Worm (Caenorhabditis elegans) whole organism, L2 larva: ENCODE data around the gene npr-1.

ENCODE experiments used
- C34F6.9 ChIP-seq: fragments of 150-350 bp; optimal IDR thresholded peaks from 2 replicates; lab custom pipeline; 2014; ENCODE audit warnings: missing biosample characterization, missing genetic modification characterization
- F13H6.1 ChIP-seq: sonication (generic microtip); optimal IDR thresholded peaks from 2 replicates; lab custom pipeline; 2016; ENCODE audit warnings: missing genetic modification characterization, missing compliant biosample characterization
- ZK546.5 ChIP-seq: sonication (generic microtip); optimal IDR thresholded peaks from 2 replicates; lab custom pipeline; 2017; ENCODE audit warnings: missing biosample characterization, missing genetic modification characterization
- aly-2 ChIP-seq: fragments of 150-350 bp; optimal IDR thresholded peaks from 2 replicates; lab custom pipeline; 2014; ENCODE audit warnings: missing biosample characterization, missing genetic modification characterization
- blmp-1 ChIP-seq: sonication (generic microtip); optimal IDR thresholded peaks from 2 replicates; lab custom pipeline; 2017; ENCODE audit warnings: missing genetic modification characterization, mild to moderate bottlenecking, missing compliant biosample characterization, antibody characterized with exemption, moderate library complexity; ENCODE audit not compliant: insufficient read depth
- ceh-82 ChIP-seq: fragments of 150-350 bp; optimal IDR thresholded peaks from 2 replicates; lab custom pipeline; 2014; ENCODE audit warnings: missing biosample characterization, missing genetic modification characterization
- crh-2 ChIP-seq: sonication (generic microtip); optimal IDR thresholded peaks from 2 replicates; lab custom pipeline; 2017; ENCODE audit warnings: missing biosample characterization, missing genetic modification characterization
- dmd-4 ChIP-seq: sonication (generic microtip); optimal IDR thresholded peaks from 2 replicates; lab custom pipeline; 2017; ENCODE audit warnings: missing biosample characterization, missing genetic modification characterization
- egl-27 ChIP-seq: sonication (generic microtip); optimal IDR thresholded peaks from 3 replicates; lab custom pipeline; 2017; ENCODE audit warnings: missing biosample characterization, missing genetic modification reagents, missing genetic modification characterization
- elt-1 ChIP-seq: fragments of 150-350 bp; optimal IDR thresholded peaks from 2 replicates; lab custom pipeline; 2014; ENCODE audit warnings: missing biosample characterization, missing genetic modification characterization
- elt-3 ChIP-seq: sonication (generic microtip); optimal IDR thresholded peaks from 2 replicates; lab custom pipeline; 2017; ENCODE audit warnings: missing biosample characterization, missing genetic modification characterization
- lin-13 ChIP-seq: fragments of 150-350 bp; optimal IDR thresholded peaks from 2 replicates; lab custom pipeline; 2014; ENCODE audit warnings: missing biosample characterization, missing genetic modification reagents, missing genetic modification characterization
- mdl-1 ChIP-seq, 2 experiments: fragments of 150-350 bp in 1 of 2; sonication (generic microtip) in 1 of 2; optimal IDR thresholded peaks; 2 replicates each; lab custom pipeline; 2017; ENCODE audit warnings: missing biosample characterization in 2 of 2, missing genetic modification characterization in 2 of 2
- nhr-10 ChIP-seq: sonication (generic microtip); optimal IDR thresholded peaks from 2 replicates; lab custom pipeline; 2017; ENCODE audit warnings: missing biosample characterization, missing genetic modification characterization
- nhr-21 ChIP-seq: fragments of 150-350 bp; optimal IDR thresholded peaks from 2 replicates; lab custom pipeline; 2014; ENCODE audit warnings: missing biosample characterization, missing genetic modification characterization
- nhr-23 ChIP-seq: fragments of 150-350 bp; optimal IDR thresholded peaks from 2 replicates; lab custom pipeline; 2014; ENCODE audit warnings: missing biosample characterization, missing genetic modification reagents, missing genetic modification characterization
- nhr-237 ChIP-seq: fragments of 150-350 bp; optimal IDR thresholded peaks from 2 replicates; lab custom pipeline; 2014; ENCODE audit warnings: missing biosample characterization, missing genetic modification characterization
- nhr-77 ChIP-seq: fragments of 150-350 bp; optimal IDR thresholded peaks from 2 replicates; lab custom pipeline; 2014; ENCODE audit warnings: missing biosample characterization, missing genetic modification characterization
- sem-4 ChIP-seq: fragments of 150-350 bp; optimal IDR thresholded peaks from 2 replicates; lab custom pipeline; 2014; ENCODE audit warnings: missing biosample characterization, missing genetic modification reagents, missing genetic modification characterization
- skn-1 ChIP-seq: sonication (generic microtip); optimal IDR thresholded peaks from 2 replicates; lab custom pipeline; 2017; ENCODE audit warnings: missing biosample characterization, missing genetic modification characterization
- sma-3 ChIP-seq: sonication (generic microtip); optimal IDR thresholded peaks from 2 replicates; lab custom pipeline; 2016; ENCODE audit warnings: missing genetic modification reagents, missing genetic modification characterization, missing compliant biosample characterization
- sma-9 ChIP-seq, 2 experiments: fragments of 150-350 bp in 1 of 2; sonication (generic microtip) in 1 of 2; optimal IDR thresholded peaks; 2 replicates each; lab custom pipeline; 2014 to 2016; ENCODE audit warnings: missing genetic modification characterization in 2 of 2, mild to moderate bottlenecking in 1 of 2, missing biosample characterization in 1 of 2, missing compliant biosample characterization in 1 of 2, missing genetic modification reagents in 1 of 2, moderate library complexity in 1 of 2
- unc-55 ChIP-seq: fragments of 150-350 bp; sonication (generic microtip); optimal IDR thresholded peaks from 3 replicates; lab custom pipeline; 2014; ENCODE audit warnings: missing biosample characterization, missing genetic modification reagents, missing genetic modification characterization
- zag-1 ChIP-seq: fragments of 150-350 bp; optimal IDR thresholded peaks from 2 replicates; lab custom pipeline; 2014; ENCODE audit warnings: missing biosample characterization, missing genetic modification characterization
- ztf-1 ChIP-seq: fragments of 200-800 bp; sonication (Bioruptor generic); conservative IDR thresholded peaks from 2 replicates; pipeline ENCODE4 v1.3.6; 2022; ENCODE audit warnings: missing genetic modification characterization, missing compliant biosample characterization

npr-1 gene

DNA sequence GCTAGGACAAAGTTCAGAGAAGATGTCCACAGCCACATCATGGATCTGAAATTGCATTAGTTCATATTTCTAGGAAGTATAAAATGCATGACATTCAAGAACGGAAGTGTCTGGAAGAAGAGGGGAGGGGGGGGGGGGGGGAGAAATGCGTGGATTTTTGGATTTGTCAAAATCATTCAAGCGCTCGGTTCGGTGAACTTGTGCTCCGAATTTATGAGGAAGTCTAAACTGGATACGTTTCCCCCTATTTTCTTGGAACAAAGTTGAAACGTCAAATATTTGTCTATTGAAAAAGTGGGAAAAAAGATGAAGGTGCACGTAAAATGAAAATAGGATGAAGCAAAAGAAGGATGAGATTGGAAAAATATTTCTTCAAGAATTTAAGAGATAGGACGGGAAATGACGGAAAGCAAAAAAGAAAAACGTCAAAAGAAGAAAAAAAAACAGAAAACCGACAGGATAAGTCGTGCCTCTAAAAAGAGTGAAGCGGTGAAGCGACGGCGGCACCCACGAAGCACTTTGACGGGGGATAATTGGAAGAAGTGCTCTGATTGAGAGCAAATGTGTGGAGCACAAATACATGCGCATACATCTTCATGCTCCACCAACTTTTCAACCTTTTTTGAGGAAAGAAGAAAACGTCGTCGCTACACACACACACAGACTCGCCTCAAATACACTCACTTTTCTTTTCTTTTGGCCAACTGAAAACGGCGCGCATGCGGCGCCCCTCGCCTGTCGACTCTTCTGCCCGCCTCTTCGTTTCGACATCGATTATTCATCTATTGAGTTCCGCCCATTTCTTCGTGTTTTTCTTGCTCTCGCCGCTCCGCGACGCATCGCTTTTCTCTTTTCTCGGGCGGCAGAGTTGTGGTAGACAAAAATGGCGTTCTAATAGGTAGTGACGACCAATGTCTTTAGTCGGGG lies 48.9 kb downstream of the npr-1 start, which contains the start of gene F55D10.4:
Gene F55D10.4, minus strand, starts transcription at position 51 of the 927 bp plus-strand sequence.
- TF ChIP-seq unc-55 (GFP tag; lab: Kevin White, UChicago), result peak; percentile 7
- TF ChIP-seq C34F6.9 (tag; lab: Kevin White, UChicago), result peak; percentile 23
- no peak for TF ChIP-seq ceh-82
- no peak for TF ChIP-seq nhr-21
- TF ChIP-seq ztf-1 (GFP tag; lab: Robert Waterston, UW), result no peak
- no peak for TF ChIP-seq nhr-23 (tag; lab: Kevin White, UChicago)
- TF ChIP-seq elt-1 (tag; lab: Kevin White, UChicago), result no peak
- no peak for TF ChIP-seq mdl-1 (tag; optimal IDR thresholded peaks at IDR 0.05; lab: Kevin White, UChicago)
- TF ChIP-seq zag-1 (tag; lab: Kevin White, UChicago), result peak; percentile 12
- TF ChIP-seq egl-27 (tag; lab: Kevin White, UChicago), result no peak
- no peak for TF ChIP-seq blmp-1
- TF ChIP-seq sem-4 (tag; lab: Kevin White, UChicago), result no peak
- TF ChIP-seq sma-9 (GFP tag; optimal IDR thresholded peaks at IDR 0.05; lab: Kevin White, UChicago), result no peak
- no peak for TF ChIP-seq sma-9 (tag; optimal IDR thresholded peaks at IDR 0.05; lab: Kevin White, UChicago)
- no peak for TF ChIP-seq F13H6.1 (tag; lab: Kevin White, UChicago)
- no peak for TF ChIP-seq sma-3 (GFP tag; lab: Kevin White, UChicago)
- no peak for TF ChIP-seq dmd-4 (tag; lab: Kevin White, UChicago)
- TF ChIP-seq nhr-10 (tag; lab: Kevin White, UChicago), result no peak
- TF ChIP-seq lin-13, result no peak
- TF ChIP-seq aly-2 (tag; lab: Kevin White, UChicago), result no peak
- no peak for TF ChIP-seq nhr-77 (tag; lab: Kevin White, UChicago)
- no peak for TF ChIP-seq crh-2 (tag; lab: Kevin White, UChicago)
- TF ChIP-seq elt-3, result no peak
- no peak for TF ChIP-seq skn-1 (tag; lab: Kevin White, UChicago)
- no peak for TF ChIP-seq ZK546.5 (tag; lab: Kevin White, UChicago)

DNA sequence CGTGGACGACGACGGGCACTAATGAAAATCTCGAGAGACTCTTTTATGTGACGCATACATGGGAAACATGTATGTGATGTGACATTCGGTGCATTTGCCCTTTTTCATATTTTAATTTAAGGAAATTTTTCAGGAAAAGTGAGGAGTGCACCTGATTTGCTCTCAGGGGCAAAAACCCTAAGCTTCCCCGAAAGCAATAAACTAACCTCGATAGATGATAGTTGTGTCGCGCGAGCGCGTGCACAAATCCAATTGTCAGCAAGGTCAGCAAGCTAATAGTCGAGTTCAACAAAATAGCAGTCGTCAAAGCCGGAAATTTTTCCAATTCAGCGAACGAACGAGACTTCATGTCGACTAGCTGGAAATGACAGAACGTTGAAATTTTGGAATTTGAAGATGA lies 51.7 kb downstream of the npr-1 start:
- TF ChIP-seq skn-1 (tag; lab: Kevin White, UChicago) (no peak), nhr-237 (tag; lab: Kevin White, UChicago) (no peak), C34F6.9 (tag; lab: Kevin White, UChicago) (peak; percentile 8), nhr-23 (tag; lab: Kevin White, UChicago) (no peak)
